Worm (Caenorhabditis elegans) whole organism, L1 larva: Measurements from ENCODE around the gene Y116F11A.3.

Experiments used
- C04F5.9 ChIP-seq: sonication (generic microtip); optimal IDR thresholded peaks from 2 replicates; lab custom pipeline; 2016; ENCODE audit warnings: missing genetic modification characterization, missing compliant biosample characterization
- C34B4.2 ChIP-seq: sonication (generic microtip); optimal IDR thresholded peaks from 2 replicates; lab custom pipeline; 2017; ENCODE audit warnings: mild to moderate bottlenecking, missing genetic modification characterization, missing compliant biosample characterization
- F16B12.6 ChIP-seq: fragments of 150-350 bp; optimal IDR thresholded peaks from 2 replicates; lab custom pipeline; 2014; ENCODE audit warnings: missing biosample characterization, missing genetic modification characterization
- alr-1 ChIP-seq: fragments of 200-800 bp; sonication (Bioruptor generic); optimal IDR thresholded peaks from 2 replicates; lab custom pipeline; 2018; ENCODE audit warnings: borderline replicate concordance, mild to moderate bottlenecking, missing genetic modification characterization, missing compliant biosample characterization
- aly-2 ChIP-seq: fragments of 150-350 bp; optimal IDR thresholded peaks from 2 replicates; lab custom pipeline; 2014; ENCODE audit warnings: missing biosample characterization, missing genetic modification characterization
- blmp-1 ChIP-seq: fragments of 150-350 bp; optimal IDR thresholded peaks from 2 replicates; lab custom pipeline; 2014; ENCODE audit warnings: missing biosample characterization, missing genetic modification characterization
- ceh-63 ChIP-seq: fragments of 200-800 bp; sonication (Bioruptor generic); optimal IDR thresholded peaks from 2 replicates; lab custom pipeline; 2018; ENCODE audit warnings: mild to moderate bottlenecking, missing genetic modification characterization, missing compliant biosample characterization
- ceh-8 ChIP-seq: fragments of 200-800 bp; sonication (Bioruptor generic); optimal IDR thresholded peaks from 2 replicates; lab custom pipeline; 2018; ENCODE audit warnings: mild to moderate bottlenecking, missing genetic modification characterization, moderate library complexity, missing compliant biosample characterization
- ceh-82 ChIP-seq, 3 experiments: fragments of 150-350 bp in 1 of 3; sonication (generic microtip) in 2 of 3; optimal IDR thresholded peaks; 2 replicates each; lab custom pipeline; 2014 to 2017; ENCODE audit warnings: missing biosample characterization in 3 of 3, missing genetic modification characterization in 3 of 3
- ceh-90 ChIP-seq: sonication (generic microtip); optimal IDR thresholded peaks from 2 replicates; lab custom pipeline; 2016; ENCODE audit warnings: missing genetic modification characterization, missing compliant biosample characterization
- dpl-1 ChIP-seq, 3 experiments: fragments of 150-350 bp in 2 of 3; sonication (generic microtip) in 1 of 3; optimal IDR thresholded peaks; 2 replicates each; lab custom pipeline; 2014 to 2017; ENCODE audit warnings: missing biosample characterization in 3 of 3, missing genetic modification characterization in 3 of 3, missing genetic modification reagents in 3 of 3
- dsc-1 ChIP-seq: sonication (generic microtip); optimal IDR thresholded peaks from 2 replicates; lab custom pipeline; 2016; ENCODE audit warnings: mild to moderate bottlenecking, missing genetic modification characterization, missing compliant biosample characterization
- efl-3 ChIP-seq: fragments of 200-800 bp; sonication (Bioruptor generic); optimal IDR thresholded peaks from 2 replicates; lab custom pipeline; 2018; ENCODE audit warnings: mild to moderate bottlenecking, missing genetic modification characterization, missing compliant biosample characterization
- egl-13 ChIP-seq: sonication (generic microtip); optimal IDR thresholded peaks from 2 replicates; lab custom pipeline; 2016; ENCODE audit warnings: missing genotype, missing genetic modification reagents, missing genetic modification characterization, missing compliant biosample characterization
- egl-27 ChIP-seq, 2 experiments: fragments of 150-350 bp in 1 of 2; sonication (generic microtip); optimal IDR thresholded peaks; 3 replicates each; lab custom pipeline; 2017 to 2018; ENCODE audit warnings: missing biosample characterization in 2 of 2, missing genetic modification characterization in 2 of 2, missing genetic modification reagents in 2 of 2
- elt-2 ChIP-seq: sonication (generic microtip); optimal IDR thresholded peaks from 2 replicates; lab custom pipeline; 2016; ENCODE audit warnings: missing genetic modification characterization, mild to moderate bottlenecking, inconsistent platforms, missing compliant biosample characterization, missing genetic modification reagents
- fkh-4 ChIP-seq: sonication (generic microtip); optimal IDR thresholded peaks from 2 replicates; lab custom pipeline; 2016; ENCODE audit warnings: missing compliant biosample characterization, missing genetic modification characterization, borderline replicate concordance
- fos-1 ChIP-seq: fragments of 150-350 bp; optimal IDR thresholded peaks from 2 replicates; lab custom pipeline; 2014; ENCODE audit warnings: missing biosample characterization, missing genetic modification characterization
- grh-1 ChIP-seq: fragments of 200-800 bp; sonication (Bioruptor generic); IDR thresholded peaks from 2 replicates; pipeline ENCODE4 v1.3.6; 2022; ENCODE audit warnings: missing genetic modification reagents, missing genetic modification characterization, missing compliant biosample characterization
- hlh-17 ChIP-seq: fragments of 200-800 bp; sonication (Bioruptor generic); optimal IDR thresholded peaks from 2 replicates; lab custom pipeline; 2018; ENCODE audit warnings: missing genetic modification characterization, mild to moderate bottlenecking, missing compliant biosample characterization, moderate library complexity, borderline replicate concordance
- hpl-2 ChIP-seq: fragments of 150-350 bp; optimal IDR thresholded peaks from 2 replicates; lab custom pipeline; 2014; ENCODE audit warnings: missing biosample characterization, missing genetic modification reagents, missing genetic modification characterization
- irx-1 ChIP-seq: sonication (generic microtip); optimal IDR thresholded peaks from 2 replicates; lab custom pipeline; 2016; ENCODE audit warnings: missing genetic modification characterization, missing compliant biosample characterization
- jun-1 ChIP-seq: fragments of 150-350 bp; optimal IDR thresholded peaks from 2 replicates; lab custom pipeline; 2014; ENCODE audit warnings: missing biosample characterization, missing genetic modification reagents, missing genetic modification characterization
- lin-13 ChIP-seq: fragments of 150-350 bp; optimal IDR thresholded peaks from 2 replicates; lab custom pipeline; 2014; ENCODE audit warnings: missing biosample characterization, missing genetic modification reagents, missing genetic modification characterization
- lin-35 ChIP-seq, 2 experiments: fragments of 150-350 bp; optimal IDR thresholded peaks; 2 replicates each; lab custom pipeline; 2014; ENCODE audit warnings: missing biosample characterization in 2 of 2, missing genetic modification characterization in 2 of 2, missing genetic modification reagents in 2 of 2
- lin-39 ChIP-seq: fragments of 150-350 bp; optimal IDR thresholded peaks from 2 replicates; lab custom pipeline; 2014; ENCODE audit warnings: missing biosample characterization, missing genetic modification reagents, missing genetic modification characterization
- lir-3 ChIP-seq: sonication (generic microtip); optimal IDR thresholded peaks from 2 replicates; lab custom pipeline; 2016; ENCODE audit warnings: mild to moderate bottlenecking, missing genetic modification characterization, moderate library complexity, missing compliant biosample characterization; ENCODE audit not compliant: poor library complexity
- lsy-2 ChIP-seq, 2 experiments: fragments of 150-350 bp; optimal IDR thresholded peaks; 2 replicates each; lab custom pipeline; 2014; ENCODE audit warnings: missing biosample characterization in 2 of 2, missing genetic modification characterization in 2 of 2
- mab-9 ChIP-seq: fragments of 200-800 bp; sonication (Bioruptor generic); IDR thresholded peaks from 2 replicates; pipeline ENCODE4 v1.3.6; 2022; ENCODE audit warnings: missing genetic modification reagents, missing genetic modification characterization, missing compliant biosample characterization
- mdl-1 ChIP-seq, 2 experiments: fragments of 150-350 bp; optimal IDR thresholded peaks; 2 replicates each; lab custom pipeline; 2014 to 2017; ENCODE audit warnings: missing biosample characterization in 2 of 2, missing genetic modification characterization in 2 of 2, inconsistent platforms in 1 of 2
- mef-2 ChIP-seq: fragments of 150-350 bp; optimal IDR thresholded peaks from 2 replicates; lab custom pipeline; 2014; ENCODE audit warnings: missing biosample characterization, missing genetic modification characterization
- mep-1 ChIP-seq: fragments of 150-350 bp; optimal IDR thresholded peaks from 2 replicates; lab custom pipeline; 2014; ENCODE audit warnings: missing biosample characterization, missing genetic modification characterization
- nhr-19 ChIP-seq: fragments of 200-800 bp; sonication (Bioruptor generic); conservative IDR thresholded peaks from 2 replicates; pipeline ENCODE4 v1.3.6; 2022; ENCODE audit warnings: missing genetic modification characterization, missing compliant biosample characterization
- nhr-28 ChIP-seq: fragments of 150-350 bp; optimal IDR thresholded peaks from 2 replicates; lab custom pipeline; 2014; ENCODE audit warnings: missing biosample characterization, missing genetic modification characterization
- nhr-47 ChIP-seq: sonication (generic microtip); optimal IDR thresholded peaks from 2 replicates; lab custom pipeline; 2016; ENCODE audit warnings: mild to moderate bottlenecking, missing genetic modification characterization, moderate library complexity, missing compliant biosample characterization
- nhr-77 ChIP-seq: fragments of 150-350 bp; optimal IDR thresholded peaks from 2 replicates; lab custom pipeline; 2014; ENCODE audit warnings: missing biosample characterization, missing genetic modification characterization
- nhr-84 ChIP-seq: sonication (generic microtip); optimal IDR thresholded peaks from 2 replicates; lab custom pipeline; 2017; ENCODE audit warnings: missing biosample characterization, missing genetic modification characterization
- nhr-85 ChIP-seq: sonication (generic microtip); peaks from one replicate; lab custom pipeline; 2016; ENCODE audit warnings: missing genetic modification characterization, inconsistent platforms, missing compliant biosample characterization
- rnt-1 ChIP-seq: sonication (generic microtip); optimal IDR thresholded peaks from 2 replicates; lab custom pipeline; 2016; ENCODE audit warnings: mild to moderate bottlenecking, missing genetic modification characterization, moderate library complexity, missing compliant biosample characterization
- skn-1 ChIP-seq: fragments of 150-350 bp; optimal IDR thresholded peaks from 2 replicates; lab custom pipeline; 2014; ENCODE audit warnings: missing biosample characterization, missing genetic modification characterization
- snpc-4 ChIP-seq: fragments of 150-350 bp; optimal IDR thresholded peaks from 2 replicates; lab custom pipeline; 2014; ENCODE audit warnings: missing biosample characterization, missing genetic modification characterization
- snu-23 ChIP-seq: sonication (generic microtip); optimal IDR thresholded peaks from 2 replicates; lab custom pipeline; 2016; ENCODE audit warnings: missing genetic modification characterization, missing compliant biosample characterization
- sox-4 ChIP-seq: sonication (generic microtip); optimal IDR thresholded peaks from 2 replicates; lab custom pipeline; 2016; ENCODE audit warnings: missing genetic modification characterization, missing compliant biosample characterization
- sup-37 ChIP-seq: fragments of 200-800 bp; sonication (Bioruptor generic); optimal IDR thresholded peaks from 2 replicates; lab custom pipeline; 2018; ENCODE audit warnings: mild to moderate bottlenecking, missing genetic modification characterization, missing compliant biosample characterization
- swsn-7 ChIP-seq: sonication (generic microtip); optimal IDR thresholded peaks from 2 replicates; lab custom pipeline; 2016; ENCODE audit warnings: missing genetic modification characterization, missing compliant biosample characterization
- tbx-2 ChIP-seq: sonication (generic microtip); optimal IDR thresholded peaks from 2 replicates; lab custom pipeline; 2016; ENCODE audit warnings: missing genetic modification characterization, missing compliant biosample characterization
- unc-86 ChIP-seq: sonication (generic microtip); optimal IDR thresholded peaks from 2 replicates; lab custom pipeline; 2016; ENCODE audit warnings: missing genetic modification characterization, missing compliant biosample characterization
- zip-4 ChIP-seq: fragments of 200-800 bp; sonication (Bioruptor generic); optimal IDR thresholded peaks from 2 replicates; lab custom pipeline; 2018; ENCODE audit warnings: mild to moderate bottlenecking, missing genetic modification characterization, moderate library complexity, missing compliant biosample characterization

Gene Y116F11A.3

DNA sequence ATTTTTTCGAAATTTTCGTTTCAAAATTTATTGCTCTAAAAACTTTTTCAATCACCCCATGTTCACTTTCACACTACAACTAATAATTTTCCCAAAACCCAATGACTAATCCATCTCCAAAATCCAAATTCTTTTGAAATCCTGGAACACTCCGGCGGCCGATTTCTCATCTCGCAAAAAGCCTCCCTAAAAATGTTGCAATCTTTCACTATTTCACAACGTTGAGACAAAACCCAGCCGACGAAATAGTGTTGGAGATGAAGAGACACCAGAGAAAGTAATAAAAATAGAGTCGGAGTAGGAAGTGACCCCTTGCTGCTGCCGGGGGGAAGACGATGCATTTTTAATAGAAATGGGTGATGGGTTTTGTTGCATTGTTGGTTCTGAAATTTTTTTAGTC, 4.2 kb upstream of the Y116F11A.3 start:
- TF ChIP-seq egl-27 (tag; optimal IDR thresholded peaks at IDR 0.05; lab: Kevin White, UChicago) (no peak), nhr-84 (tag; lab: Kevin White, UChicago) (no peak), mdl-1 (tag; optimal IDR thresholded peaks at IDR 0.05; lab: Kevin White, UChicago) (no peak), efl-3 (GFP tag; lab: Kevin White, UChicago) (no peak), irx-1 (tag; lab: Kevin White, UChicago) (no peak), nhr-28 (no peak), sup-37 (GFP tag; lab: Kevin White, UChicago) (no peak), nhr-47 (tag; lab: Kevin White, UChicago) (no peak), blmp-1 (tag; lab: Kevin White, UChicago) (no peak), elt-2 (tag; lab: Kevin White, UChicago) (no peak), lin-39 (tag; lab: Kevin White, UChicago) (no peak), fkh-4 (no peak), nhr-77 (tag; lab: Kevin White, UChicago) (no peak), nhr-19 (GFP tag; lab: Robert Waterston, UW) (no peak), dpl-1 (GFP tag; optimal IDR thresholded peaks at IDR 0.05; lab: Kevin White, UChicago) (no peak), grh-1 (no peak), rnt-1 (tag; lab: Kevin White, UChicago) (peak; percentile 40), C34B4.2 (tag; lab: Kevin White, UChicago) (no peak), unc-86 (tag; lab: Kevin White, UChicago) (peak; percentile 19), dsc-1 (tag; lab: Kevin White, UChicago) (no peak), lsy-2 (tag; optimal IDR thresholded peaks at IDR 0.05; lab: Kevin White, UChicago) (no peak), hpl-2 (GFP tag; lab: Kevin White, UChicago) (no peak), alr-1 (tag; lab: Kevin White, UChicago) (no peak), C04F5.9 (no peak), jun-1 (tag; lab: Kevin White, UChicago) (no peak), mab-9 (no peak), ceh-8 (no peak), swsn-7 (no peak), snu-23 (GFP tag; lab: Kevin White, UChicago) (no peak), snpc-4 (tag; lab: Kevin White, UChicago) (no peak), ceh-82 (tag; optimal IDR thresholded peaks at IDR 0.05; lab: Kevin White, UChicago) (peak in 2 of 3 experiments; percentile 3 to 4), skn-1 (tag; lab: Kevin White, UChicago) (no peak), nhr-85 (tag; lab: Kevin White, UChicago) (peak; percentile 31), ceh-90 (tag; lab: Kevin White, UChicago) (no peak)

ce11 chrV:19727990-19728389, 841 bp upstream of the Y116F11A.3 start:
- TF ChIP-seq hlh-17 (GFP tag; lab: Kevin White, UChicago): no peak
- TF ChIP-seq ceh-63: no peak
- no peak for TF ChIP-seq rnt-1 (tag; lab: Kevin White, UChicago)
- TF ChIP-seq mab-9: no peak
- TF ChIP-seq egl-13: no peak
- no peak for TF ChIP-seq aly-2 (tag; lab: Kevin White, UChicago)
- no peak for TF ChIP-seq ceh-8
- no peak for TF ChIP-seq F16B12.6 (tag; lab: Kevin White, UChicago)
- no peak for TF ChIP-seq alr-1 (tag; lab: Kevin White, UChicago)
- no peak for TF ChIP-seq mep-1 (tag; lab: Kevin White, UChicago)
- no peak for TF ChIP-seq fos-1
- no peak for TF ChIP-seq zip-4 (GFP tag; lab: Kevin White, UChicago)
- TF ChIP-seq sox-4 (tag; lab: Kevin White, UChicago): no peak
- TF ChIP-seq mef-2 (tag; lab: Kevin White, UChicago): no peak
- no peak for TF ChIP-seq tbx-2 (tag; lab: Kevin White, UChicago)
- TF ChIP-seq lin-35 (GFP tag; optimal IDR thresholded peaks at IDR 0.05; lab: Kevin White, UChicago): no peak
- no peak for TF ChIP-seq lin-13
- no peak for TF ChIP-seq lir-3
- no peak for TF ChIP-seq C04F5.9
- TF ChIP-seq nhr-84 (tag; lab: Kevin White, UChicago): no peak
